Worm (Caenorhabditis elegans) whole organism, young adult: ENCODE results near the gene Y39C12A.9.
A peak's percentile ranks its signal among the peaks of the same experiment; 100 is the strongest.

ENCODE experiments used
- C06A6.2 ChIP-seq: fragments of 200-800 bp; sonication (Bioruptor generic); conservative IDR thresholded peaks from 2 replicates; pipeline ENCODE4 v1.3.6; 2022; ENCODE audit warnings: missing genetic modification characterization, missing compliant biosample characterization
- F33H1.4 ChIP-seq: fragments of 200-800 bp; sonication (Bioruptor generic); IDR thresholded peaks from 2 replicates; pipeline ENCODE4 v1.3.6; 2022; ENCODE audit warnings: missing genetic modification reagents, missing genetic modification characterization, missing compliant biosample characterization
- F37B4.10 ChIP-seq: fragments of 200-800 bp; sonication (Bioruptor generic); IDR thresholded peaks from 2 replicates; pipeline ENCODE4 v1.3.6; 2022; ENCODE audit warnings: missing genetic modification characterization, missing compliant biosample characterization
- F49E8.2 ChIP-seq: sonication (generic microtip); optimal IDR thresholded peaks from 3 replicates; lab custom pipeline; 2017; ENCODE audit warnings: missing genetic modification characterization, mild to moderate bottlenecking, missing compliant biosample characterization, antibody characterized with exemption, moderate library complexity; ENCODE audit not compliant: insufficient read depth
- F55B11.4 ChIP-seq: sonication (generic microtip); optimal IDR thresholded peaks from 2 replicates; lab custom pipeline; 2016; ENCODE audit warnings: missing compliant biosample characterization, missing genetic modification characterization, borderline replicate concordance; ENCODE audit not compliant: insufficient read depth
- T26A5.8 ChIP-seq: sonication (generic microtip); optimal IDR thresholded peaks from 2 replicates; lab custom pipeline; 2016; ENCODE audit warnings: missing genetic modification characterization, missing compliant biosample characterization
- Y67H2A.10 ChIP-seq: fragments of 200-800 bp; sonication (Bioruptor generic); conservative IDR thresholded peaks from 2 replicates; pipeline ENCODE4 v1.3.6; 2022; ENCODE audit warnings: missing genetic modification reagents, missing genetic modification characterization, missing compliant biosample characterization
- Y79H2A.3 ChIP-seq: fragments of 200-800 bp; sonication (Bioruptor generic); conservative IDR thresholded peaks from 2 replicates; pipeline ENCODE4 v1.3.6; 2022; ENCODE audit warnings: missing genetic modification reagents, missing genetic modification characterization, missing compliant biosample characterization
- ama-1 ChIP-seq, 3 experiments: fragments of 150-350 bp in 1 of 3; sonication (generic microtip) in 2 of 3; optimal IDR thresholded peaks; 2 replicates each; lab custom pipeline; 2014 to 2018; ENCODE audit warnings: missing biosample characterization in 2 of 3, missing genetic modification characterization in 2 of 3, missing genetic modification reagents in 2 of 3
- attf-3 ChIP-seq: fragments of 200-800 bp; sonication (Bioruptor generic); conservative IDR thresholded peaks from 2 replicates; pipeline ENCODE4 v1.3.6; 2022; ENCODE audit warnings: missing genetic modification reagents, missing genetic modification characterization, missing compliant biosample characterization
- bed-1 ChIP-seq: fragments of 200-800 bp; sonication (Bioruptor generic); IDR thresholded peaks from 2 replicates; pipeline ENCODE4 v1.3.6; 2022; ENCODE audit warnings: missing genetic modification reagents, missing genetic modification characterization, missing compliant biosample characterization
- cebp-1 ChIP-seq, 2 experiments: fragments of 200-800 bp in 1 of 2; sonication (Bioruptor generic) in 1 of 2; sonication (generic microtip) in 1 of 2; IDR thresholded peaks in 1 of 2; optimal IDR thresholded peaks in 1 of 2; 2 replicates each; pipeline versions ENCODE4 v1.3.6 to Lab custom; 2017 to 2022; ENCODE audit warnings: missing compliant biosample characterization in 2 of 2, missing genetic modification characterization in 2 of 2, mild to moderate bottlenecking in 1 of 2, missing genetic modification reagents in 1 of 2, moderate library complexity in 1 of 2
- egl-18 ChIP-seq: fragments of 200-800 bp; sonication (Bioruptor generic); IDR thresholded peaks from 2 replicates; pipeline ENCODE4 v1.3.6; 2022; ENCODE audit warnings: missing genetic modification reagents, missing genetic modification characterization, missing compliant biosample characterization
- fkh-3 ChIP-seq: sonication (generic microtip); optimal IDR thresholded peaks from 2 replicates; lab custom pipeline; 2016; ENCODE audit warnings: mild to moderate bottlenecking, missing genetic modification characterization, missing compliant biosample characterization
- gei-17 ChIP-seq: fragments of 200-800 bp; sonication (Bioruptor generic); optimal IDR thresholded peaks from 2 replicates; lab custom pipeline; 2018; ENCODE audit warnings: mild to moderate bottlenecking, missing genetic modification characterization, missing compliant biosample characterization
- lsy-27 ChIP-seq: sonication (generic microtip); optimal IDR thresholded peaks from 2 replicates; lab custom pipeline; 2017; ENCODE audit warnings: missing genetic modification characterization, mild to moderate bottlenecking, missing compliant biosample characterization, antibody characterized with exemption, missing genotype, borderline replicate concordance; ENCODE audit not compliant: insufficient read depth
- madf-6 ChIP-seq: fragments of 200-800 bp; sonication (Bioruptor generic); IDR thresholded peaks from 2 replicates; pipeline ENCODE4 v1.3.6; 2022; ENCODE audit warnings: missing genetic modification reagents, missing genetic modification characterization, missing compliant biosample characterization
- madf-8 ChIP-seq: fragments of 200-800 bp; sonication (Bioruptor generic); conservative IDR thresholded peaks from 2 replicates; pipeline ENCODE4 v1.3.6; 2022; ENCODE audit warnings: missing genetic modification reagents, missing genetic modification characterization, missing compliant biosample characterization
- nfya-1 ChIP-seq: sonication (generic microtip); optimal IDR thresholded peaks from 2 replicates; lab custom pipeline; 2017; ENCODE audit warnings: antibody characterized with exemption, missing compliant biosample characterization, missing genetic modification characterization, borderline replicate concordance; ENCODE audit not compliant: insufficient read depth
- nfyb-1 ChIP-seq: fragments of 200-800 bp; sonication (Bioruptor generic); IDR thresholded peaks from 2 replicates; pipeline ENCODE4 v1.3.6; 2022; ENCODE audit warnings: missing genetic modification reagents, missing genetic modification characterization, missing compliant biosample characterization
- nhr-80 ChIP-seq: sonication (generic microtip); optimal IDR thresholded peaks from 2 replicates; lab custom pipeline; 2016; ENCODE audit warnings: missing genetic modification characterization, missing compliant biosample characterization
- pbrm-1 ChIP-seq: fragments of 200-800 bp; sonication (Bioruptor generic); IDR thresholded peaks from 2 replicates; pipeline ENCODE4 v1.3.6; 2022; ENCODE audit warnings: missing genetic modification reagents, missing genetic modification characterization, missing compliant biosample characterization
- pha-4 ChIP-seq: fragments of 150-350 bp; sonication (generic microtip); optimal IDR thresholded peaks from 2 replicates; lab custom pipeline; 2014; ENCODE audit warnings: missing biosample characterization, missing genetic modification reagents, missing genetic modification characterization
- repo-1 ChIP-seq: sonication (generic microtip); optimal IDR thresholded peaks from 2 replicates; lab custom pipeline; 2017; ENCODE audit warnings: mild to moderate bottlenecking, missing genetic modification characterization, missing compliant biosample characterization
- rpc-1 ChIP-seq, 2 experiments: fragments of 150-350 bp in 1 of 2; sonication (generic microtip) in 1 of 2; optimal IDR thresholded peaks; 2 replicates each; lab custom pipeline; 2014 to 2018; ENCODE audit warnings: missing biosample characterization in 1 of 2, missing genetic modification characterization in 1 of 2, missing genetic modification reagents in 1 of 2, missing genotype in 1 of 2
- tlf-1 ChIP-seq: fragments of 200-800 bp; sonication (Bioruptor generic); optimal IDR thresholded peaks from 2 replicates; lab custom pipeline; 2018; ENCODE audit warnings: mild to moderate bottlenecking, missing genetic modification characterization, missing compliant biosample characterization
- unc-62 ChIP-seq: fragments of 150-350 bp; optimal IDR thresholded peaks from 2 replicates; lab custom pipeline; 2014; ENCODE audit warnings: missing biosample characterization, missing genetic modification reagents, missing genetic modification characterization
- ztf-25 ChIP-seq: fragments of 200-800 bp; sonication (Bioruptor generic); IDR thresholded peaks from 2 replicates; pipeline ENCODE4 v1.3.6; 2022; ENCODE audit warnings: missing genetic modification reagents, missing genetic modification characterization, missing compliant biosample characterization
- ztf-6 ChIP-seq: fragments of 200-800 bp; sonication (Bioruptor generic); IDR thresholded peaks from 2 replicates; pipeline ENCODE4 v1.3.6; 2022; ENCODE audit warnings: missing genetic modification reagents, missing genetic modification characterization, missing compliant biosample characterization

The Y39C12A.9 gene

ce11 chrIV:12259161-12259870 lies at the start of gene Y39C12A.9:
TSS of gene Y39C12A.9 (minus strand) at chrIV:12259211.
- TF ChIP-seq egl-18 (GFP tag; lab: Robert Waterston, UW) (no peak), lsy-27 (tag; lab: Kevin White, UChicago) (no peak), pbrm-1 (no peak), nfya-1 (tag; lab: Kevin White, UChicago) (no peak), fkh-3 (tag; lab: Kevin White, UChicago) (no peak), ama-1 (optimal IDR thresholded peaks at IDR 0.05; lab: Kevin White, UChicago) (no peak), ama-1 (GFP tag; optimal IDR thresholded peaks at IDR 0.05; lab: Kevin White, UChicago) (no peak), ztf-6 (GFP tag; lab: Robert Waterston, UW) (no peak)
- TF ChIP-seq, all 124 proteins: peak for 0

DNA sequence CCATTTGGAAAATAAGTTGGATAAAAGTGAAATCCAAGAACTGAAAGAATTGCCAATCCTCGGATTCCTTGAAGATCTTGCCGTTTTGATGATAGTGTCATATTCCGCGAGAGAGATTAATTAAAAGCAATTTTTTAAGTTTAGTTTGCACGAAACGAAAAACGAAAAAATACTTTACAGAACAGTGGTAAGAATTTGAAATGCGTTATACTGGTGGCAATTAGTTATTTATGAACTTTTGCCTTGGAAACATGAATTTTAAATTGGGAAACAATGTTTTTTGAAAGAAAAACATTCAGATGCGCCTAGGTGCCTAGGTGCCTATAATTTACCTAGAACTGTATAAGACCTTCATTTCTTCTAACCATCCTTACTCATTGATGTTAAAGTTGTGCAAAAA lies 48.7 kb upstream of the Y39C12A.9 start, which contains the start of gene oac-57:
Gene oac-57 (minus strand): TSS at position 101 of the 400 bp plus-strand sequence.
- TF ChIP-seq C06A6.2: no peak
- TF ChIP-seq madf-6 (GFP tag; lab: Robert Waterston, UW): no peak
- TF ChIP-seq ztf-25: no peak
- TF ChIP-seq pbrm-1: no peak
- no peak for TF ChIP-seq Y67H2A.10 (GFP tag; lab: Robert Waterston, UW)
- no peak for TF ChIP-seq rpc-1 (optimal IDR thresholded peaks at IDR 0.05; lab: Kevin White, UChicago)
- TF ChIP-seq rpc-1 (tag; optimal IDR thresholded peaks at IDR 0.05; lab: Kevin White, UChicago): no peak
- no peak for TF ChIP-seq repo-1 (tag; lab: Kevin White, UChicago)
- no peak for TF ChIP-seq attf-3 (GFP tag; lab: Robert Waterston, UW)
- TF ChIP-seq F37B4.10 (GFP tag; lab: Robert Waterston, UW): no peak
- TF ChIP-seq bed-1 (GFP tag; lab: Robert Waterston, UW): no peak
- TF ChIP-seq madf-8 (GFP tag; lab: Robert Waterston, UW): no peak
- no peak for TF ChIP-seq nfya-1 (tag; lab: Kevin White, UChicago)
- TF ChIP-seq F55B11.4 (tag; lab: Kevin White, UChicago): no peak
- no peak for TF ChIP-seq gei-17
- no peak for TF ChIP-seq Y79H2A.3 (GFP tag; lab: Robert Waterston, UW)
- TF ChIP-seq F33H1.4 (GFP tag; lab: Robert Waterston, UW): no peak

- peak; percentile 93 for TF ChIP-seq cebp-1 (GFP tag; IDR thresholded peaks at IDR 0.05; lab: Robert Waterston, UW)
- TF ChIP-seq cebp-1 (tag; optimal IDR thresholded peaks at IDR 0.05; lab: Kevin White, UChicago): peak; percentile 95
- 0 out of 2 replicates have a peak, but pooled peaks have one; percentile 26 for TF ChIP-seq nfyb-1 (GFP tag; lab: Robert Waterston, UW)
- TF ChIP-seq pha-4: peak; percentile 29
- no peak for TF ChIP-seq tlf-1 (GFP tag; lab: Kevin White, UChicago)
- peak; percentile 52 for TF ChIP-seq unc-62 (GFP tag; lab: Kevin White, UChicago)
- TF ChIP-seq repo-1 (tag; lab: Kevin White, UChicago): no peak
- peak; percentile 79 for TF ChIP-seq nhr-80 (tag; lab: Kevin White, UChicago)
- TF ChIP-seq, all 124 proteins: peak for 5
Observed at ce11 chrIV:12305956-12306355, 46.9 kb upstream of the Y39C12A.9 start.

DNA sequence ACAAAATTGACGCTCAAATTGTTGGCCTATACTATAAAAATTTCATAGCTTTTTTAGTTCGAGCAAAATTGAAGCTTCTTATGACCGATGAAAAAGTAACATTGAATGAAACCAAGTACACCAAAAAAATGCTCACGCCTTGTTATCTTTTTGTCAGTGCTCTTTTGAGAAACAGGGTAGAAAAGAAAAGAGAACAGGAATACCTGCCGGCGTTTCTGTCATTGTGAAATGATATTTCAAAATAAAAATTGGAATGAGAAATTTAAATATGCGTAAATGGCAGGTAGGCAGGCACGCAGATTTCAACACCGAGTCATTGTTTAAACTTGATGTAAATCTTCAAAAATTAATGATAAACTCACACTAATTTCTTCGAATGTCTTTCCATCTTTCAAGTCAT lies 45.7 kb upstream of the Y39C12A.9 start:
- TF ChIP-seq nhr-80 (tag; lab: Kevin White, UChicago): peak; percentile 71
- TF ChIP-seq cebp-1 (GFP tag; IDR thresholded peaks at IDR 0.05; lab: Robert Waterston, UW): peak; percentile 53; the same call in 1 of the 2 replicates
- TF ChIP-seq cebp-1 (tag; optimal IDR thresholded peaks at IDR 0.05; lab: Kevin White, UChicago): peak; percentile 76
- no peak for TF ChIP-seq T26A5.8 (tag; lab: Kevin White, UChicago)
- TF ChIP-seq F49E8.2 (tag; lab: Kevin White, UChicago): no peak
